Worm (Caenorhabditis elegans) whole organism, L4 larva: Measurements from ENCODE around the gene T08G5.1.

Source experiments
- R02D3.7 ChIP-seq: fragments of 150-350 bp; sonication (generic microtip); optimal IDR thresholded peaks from 3 replicates; lab custom pipeline; 2014; ENCODE audit warnings: missing biosample characterization, missing genetic modification characterization
- T20F7.1 ChIP-seq: fragments of 200-800 bp; sonication (Bioruptor generic); optimal IDR thresholded peaks from 2 replicates; lab custom pipeline; 2018; ENCODE audit warnings: mild to moderate bottlenecking, missing genetic modification characterization, missing compliant biosample characterization
- aly-2 ChIP-seq: sonication (generic microtip); optimal IDR thresholded peaks from 2 replicates; lab custom pipeline; 2018; ENCODE audit warnings: missing biosample characterization, missing genetic modification characterization
- ama-1 ChIP-seq: fragments of 150-350 bp; optimal IDR thresholded peaks from 2 replicates; lab custom pipeline; 2014; ENCODE audit warnings: inconsistent platforms, mixed read lengths
- ceh-82 ChIP-seq: sonication (generic microtip); optimal IDR thresholded peaks from 2 replicates; lab custom pipeline; 2017; ENCODE audit warnings: missing biosample characterization, missing genetic modification characterization
- fkh-10 ChIP-seq: fragments of 150-350 bp; optimal IDR thresholded peaks from 2 replicates; lab custom pipeline; 2014; ENCODE audit warnings: missing biosample characterization, missing genetic modification reagents, missing genetic modification characterization
- fos-1 ChIP-seq: fragments of 150-350 bp; optimal IDR thresholded peaks from 2 replicates; lab custom pipeline; 2014; ENCODE audit warnings: missing biosample characterization, missing genetic modification characterization
- lin-13 ChIP-seq: fragments of 150-350 bp; optimal IDR thresholded peaks from 2 replicates; lab custom pipeline; 2014; ENCODE audit warnings: missing biosample characterization, missing genetic modification reagents, missing genetic modification characterization
- nhr-102 ChIP-seq: sonication (generic microtip); optimal IDR thresholded peaks from 2 replicates; lab custom pipeline; 2016; ENCODE audit warnings: mild to moderate bottlenecking, missing genetic modification characterization, moderate library complexity, missing compliant biosample characterization
- nhr-11 ChIP-seq: fragments of 150-350 bp; optimal IDR thresholded peaks from 2 replicates; lab custom pipeline; 2014; ENCODE audit warnings: missing biosample characterization, missing genetic modification characterization
- skn-1 ChIP-seq: fragments of 150-350 bp; optimal IDR thresholded peaks from 2 replicates; lab custom pipeline; 2014; ENCODE audit warnings: missing biosample characterization, missing genetic modification characterization
- snpc-4 ChIP-seq: fragments of 150-350 bp; optimal IDR thresholded peaks from 2 replicates; lab custom pipeline; 2014; ENCODE audit warnings: missing biosample characterization, missing genetic modification characterization
- ztf-11 ChIP-seq: fragments of 150-350 bp; optimal IDR thresholded peaks from 2 replicates; lab custom pipeline; 2014; ENCODE audit warnings: missing biosample characterization, missing genetic modification characterization

DNA sequence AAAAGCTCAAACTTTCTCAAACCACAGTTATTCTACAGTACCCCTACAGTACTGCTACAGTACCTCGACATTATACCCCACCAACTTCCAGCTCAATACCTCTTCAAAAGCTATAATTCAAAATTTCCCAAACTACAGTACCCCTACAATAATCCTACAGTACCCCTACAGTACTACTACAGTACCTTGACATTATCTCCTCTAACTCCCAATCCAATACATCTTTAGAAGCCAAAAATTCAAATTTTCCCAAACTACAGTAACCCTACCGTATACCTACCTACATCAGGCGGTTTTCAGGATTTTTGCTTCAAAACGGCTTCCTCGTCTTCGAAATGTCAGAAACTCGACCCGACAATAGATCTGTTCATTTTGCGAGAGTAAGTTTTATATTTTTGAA is 39.0 kb downstream of the T08G5.1 start, which contains the start of gene F58D12.3:
- TF ChIP-seq skn-1 (tag; lab: Kevin White, UChicago) (no peak), fos-1 (tag; lab: Kevin White, UChicago) (no peak), ceh-82 (tag; lab: Kevin White, UChicago) (no peak), nhr-11 (tag; lab: Kevin White, UChicago) (no peak), fkh-10 (GFP tag; lab: Kevin White, UChicago) (no peak), lin-13 (GFP tag; lab: Kevin White, UChicago) (no peak), snpc-4 (no peak), ama-1 (lab: Kevin White, UChicago) (no peak), T20F7.1 (no peak), ztf-11 (tag; lab: Kevin White, UChicago) (no peak), aly-2 (tag; lab: Kevin White, UChicago) (no peak), R02D3.7 (no peak), nhr-102 (tag; lab: Kevin White, UChicago) (no peak)
